Fruit fly (Drosophila melanogaster) whole organism, embryonic: ENCODE measurements around the gene HDAC4.

Source experiments
- BtbVII ChIP-seq: fragments of 200-800 bp; sonication (Bioruptor generic); optimal IDR thresholded peaks from 3 replicates; lab custom pipeline; 2017; ENCODE audit warnings: missing biosample characterization, mild to moderate bottlenecking, missing genetic modification characterization
- CG10565 ChIP-seq: fragments of 200-800 bp; sonication (Bioruptor generic); optimal IDR thresholded peaks from 3 replicates; lab custom pipeline; 2016; ENCODE audit warnings: missing biosample characterization, mild to moderate bottlenecking, missing genetic modification characterization
- CG12104 ChIP-seq: fragments of 200-800 bp; sonication (Bioruptor generic); optimal IDR thresholded peaks from 3 replicates; lab custom pipeline; 2016; ENCODE audit warnings: missing biosample characterization, missing genetic modification characterization
- CG12219 ChIP-seq: fragments of 200-800 bp; sonication (Bioruptor generic); optimal IDR thresholded peaks from 3 replicates; lab custom pipeline; 2018; ENCODE audit warnings: missing biosample characterization, mild to moderate bottlenecking, missing genetic modification characterization
- CG13123 ChIP-seq: fragments of 200-800 bp; sonication (Bioruptor generic); optimal IDR thresholded peaks from 2 replicates; lab custom pipeline; 2016; ENCODE audit warnings: missing biosample characterization, missing genetic modification characterization
- CG14667 ChIP-seq: fragments of 200-800 bp; sonication (Bioruptor generic); IDR thresholded peaks from 2 replicates; pipeline ENCODE4 v1.3.6; 2022; ENCODE audit warnings: missing biosample characterization, missing genetic modification characterization
- CG14710 ChIP-seq: fragments of 200-800 bp; sonication (Bioruptor generic); optimal IDR thresholded peaks from 3 replicates; lab custom pipeline; 2019; ENCODE audit warnings: missing biosample characterization, mild to moderate bottlenecking, missing genetic modification characterization, moderate library complexity
- CG15269 ChIP-seq: fragments of 200-800 bp; sonication (Bioruptor generic); optimal IDR thresholded peaks from 2 replicates; lab custom pipeline; 2018; ENCODE audit warnings: missing biosample characterization, mild to moderate bottlenecking, missing genetic modification characterization, moderate library complexity
- CG17186 ChIP-seq: fragments of 200-800 bp; sonication (Bioruptor generic); optimal IDR thresholded peaks from 3 replicates; lab custom pipeline; 2017; ENCODE audit warnings: missing biosample characterization, missing genetic modification reagents, missing genetic modification characterization
- CG17612 ChIP-seq: fragments of 200-800 bp; sonication (Bioruptor generic); IDR thresholded peaks from 2 replicates; pipeline ENCODE4 v1.3.6; 2022; ENCODE audit warnings: missing biosample characterization, missing genetic modification characterization
- CG18011 ChIP-seq: fragments of 200-800 bp; sonication (Bioruptor generic); optimal IDR thresholded peaks from 2 replicates; lab custom pipeline; 2017; ENCODE audit warnings: missing biosample characterization, missing genetic modification characterization, mild to moderate bottlenecking, moderate library complexity, missing genotype
- CG2129 ChIP-seq: fragments of 200-800 bp; sonication (Bioruptor generic); IDR thresholded peaks from 2 replicates; pipeline ENCODE4 v1.3.6; 2022; ENCODE audit warnings: missing biosample characterization, missing genetic modification characterization; ENCODE audit not compliant: partially characterized antibody
- CG30020 ChIP-seq: fragments of 200-800 bp; optimal IDR thresholded peaks from 2 replicates; lab custom pipeline; 2019; ENCODE audit warnings: missing biosample characterization, mild to moderate bottlenecking, missing genetic modification characterization, moderate library complexity
- CG30403 ChIP-seq: fragments of 200-800 bp; sonication (Bioruptor generic); optimal IDR thresholded peaks from 3 replicates; lab custom pipeline; 2016; ENCODE audit warnings: missing biosample characterization, missing genetic modification characterization
- CG33557 ChIP-seq: fragments of 200-800 bp; sonication (Bioruptor generic); optimal IDR thresholded peaks from 2 replicates; lab custom pipeline; 2019; ENCODE audit warnings: missing biosample characterization, mild to moderate bottlenecking, missing genetic modification characterization, moderate library complexity
- CG3407 ChIP-seq: fragments of 200-800 bp; sonication (Bioruptor generic); optimal IDR thresholded peaks from 2 replicates; lab custom pipeline; 2018; ENCODE audit warnings: missing biosample characterization, mild to moderate bottlenecking, missing genetic modification characterization
- CG4854 ChIP-seq: fragments of 200-800 bp; sonication (Bioruptor generic); optimal IDR thresholded peaks from 2 replicates; lab custom pipeline; 2016; ENCODE audit warnings: missing biosample characterization, missing genetic modification characterization, inconsistent platforms
- CG6765 ChIP-seq: fragments of 200-800 bp; sonication (Bioruptor generic); optimal IDR thresholded peaks from 3 replicates; lab custom pipeline; 2017; ENCODE audit warnings: missing biosample characterization, mild to moderate bottlenecking, missing genetic modification characterization
- CG7963 ChIP-seq: fragments of 200-800 bp; sonication (Bioruptor generic); IDR thresholded peaks from 3 replicates; pipeline ENCODE4 v1.3.6; 2022; ENCODE audit warnings: missing biosample characterization, missing genetic modification characterization; ENCODE audit not compliant: partially characterized antibody
- CG9609 ChIP-seq: fragments of 200-800 bp; sonication (Bioruptor generic); optimal IDR thresholded peaks from 3 replicates; lab custom pipeline; 2016; ENCODE audit warnings: missing biosample characterization, missing genetic modification characterization
- D ChIP-seq, 2 experiments: fragments of 200-800 bp in 1 of 2; fragments of >200 bp in 1 of 2; sonication (Bioruptor generic) in 1 of 2; optimal IDR thresholded peaks; 2 replicates in 1 of 2; 3 replicates in 1 of 2; lab custom pipeline; 2017; ENCODE audit warnings: mild to moderate bottlenecking in 1 of 2, missing biosample characterization in 1 of 2, missing genetic modification characterization in 1 of 2, missing genetic modification reagents in 1 of 2
- Dip3 ChIP-seq: fragments of 200-800 bp; sonication (Bioruptor generic); optimal IDR thresholded peaks from 3 replicates; lab custom pipeline; 2016; ENCODE audit warnings: missing biosample characterization, missing genetic modification characterization
- Doc2 ChIP-seq: fragments of 200-800 bp; sonication (Bioruptor generic); IDR thresholded peaks from 2 replicates; pipeline ENCODE4 v1.3.6; 2022; ENCODE audit warnings: missing biosample characterization, missing genetic modification characterization
- HLH3B ChIP-seq: fragments of 200-800 bp; sonication (Bioruptor generic); IDR thresholded peaks from 2 replicates; pipeline ENCODE4 v1.3.6; 2022; ENCODE audit warnings: missing biosample characterization, missing genetic modification characterization
- NFAT ChIP-seq: fragments of 200-800 bp; sonication (Bioruptor generic); IDR thresholded peaks from 2 replicates; pipeline ENCODE4 v1.3.6; 2022; ENCODE audit warnings: missing biosample characterization, missing genetic modification characterization
- PHDP ChIP-seq: fragments of 200-800 bp; sonication (Bioruptor generic); optimal IDR thresholded peaks from 3 replicates; lab custom pipeline; 2018; ENCODE audit warnings: missing biosample characterization, mild to moderate bottlenecking, missing genetic modification characterization, moderate library complexity
- Sry-β ChIP-seq: fragments of 200-800 bp; sonication (Bioruptor generic); optimal IDR thresholded peaks from 2 replicates; lab custom pipeline; 2018; ENCODE audit warnings: missing biosample characterization, mild to moderate bottlenecking, missing genetic modification characterization, moderate library complexity
- ac ChIP-seq: fragments of 200-800 bp; sonication (Bioruptor generic); optimal IDR thresholded peaks from 3 replicates; lab custom pipeline; 2017; ENCODE audit warnings: missing biosample characterization, mild to moderate bottlenecking, missing genetic modification characterization
- cato ChIP-seq: fragments of 200-800 bp; sonication (Bioruptor generic); optimal IDR thresholded peaks from 2 replicates; lab custom pipeline; 2016; ENCODE audit warnings: missing biosample characterization, missing genetic modification characterization, borderline replicate concordance
- chif ChIP-seq, 2 experiments: fragments of 200-800 bp; sonication (Bioruptor generic); optimal IDR thresholded peaks; 3 replicates each; lab custom pipeline; 2016; ENCODE audit warnings: missing biosample characterization in 2 of 2, missing genetic modification characterization in 2 of 2
- ci ChIP-seq: fragments of 200-800 bp; sonication (Bioruptor generic); IDR thresholded peaks from 3 replicates; pipeline ENCODE4 v1.3.6; 2022; ENCODE audit warnings: missing biosample characterization, missing genetic modification characterization
- emc ChIP-seq: fragments of 200-800 bp; sonication (Bioruptor generic); optimal IDR thresholded peaks from 2 replicates; lab custom pipeline; 2016; ENCODE audit warnings: missing biosample characterization, missing genetic modification characterization
- fd64A ChIP-seq: fragments of 200-800 bp; sonication (Bioruptor generic); optimal IDR thresholded peaks from 3 replicates; lab custom pipeline; 2018; ENCODE audit warnings: missing biosample characterization, mild to moderate bottlenecking, missing genetic modification characterization
- fu2 ChIP-seq: fragments of 200-800 bp; sonication (Bioruptor generic); optimal IDR thresholded peaks from 2 replicates; lab custom pipeline; 2016; ENCODE audit warnings: missing biosample characterization, missing genetic modification characterization
- gt ChIP-seq: fragments of 200-800 bp; sonication (Bioruptor generic); IDR thresholded peaks from 2 replicates; pipeline ENCODE4 v1.3.6; 2022; ENCODE audit warnings: missing biosample characterization, missing genetic modification characterization
- inv ChIP-seq: fragments of 200-800 bp; sonication (Bioruptor generic); IDR thresholded peaks from 2 replicates; pipeline ENCODE4 v1.3.6; 2022; ENCODE audit warnings: missing biosample characterization, missing genetic modification characterization; ENCODE audit not compliant: partially characterized antibody
- kni ChIP-seq: fragments of 200-800 bp; sonication (Bioruptor generic); optimal IDR thresholded peaks from 3 replicates; lab custom pipeline; 2017; ENCODE audit warnings: mild to moderate bottlenecking, missing biosample characterization, missing genetic modification reagents, missing genetic modification characterization
- lab ChIP-seq: fragments of 200-800 bp; sonication (Bioruptor generic); optimal IDR thresholded peaks from 3 replicates; lab custom pipeline; 2017; ENCODE audit warnings: missing biosample characterization, missing genetic modification characterization, mild to moderate bottlenecking, moderate library complexity, missing genetic modification reagents
- lola ChIP-seq, 3 experiments: fragments of >200 bp in 2 of 3; fragments of 200-800 bp in 1 of 3; sonication (Bioruptor generic) in 1 of 3; optimal IDR thresholded peaks; 2 replicates each; lab custom pipeline; 2017 to 2019; ENCODE audit warnings: missing biosample characterization in 3 of 3, missing genetic modification characterization in 3 of 3, mild to moderate bottlenecking in 1 of 3, moderate library complexity in 1 of 3
- pan ChIP-seq, 4 experiments: fragments of >200 bp in 3 of 4; fragments of 200-800 bp in 1 of 4; sonication (Bioruptor generic) in 1 of 4; optimal IDR thresholded peaks in 3 of 4; IDR thresholded peaks in 1 of 4; 2 replicates each; pipeline versions ENCODE4 v1.3.6 to Lab custom; 2017 to 2022; ENCODE audit warnings: missing biosample characterization in 2 of 4, missing genetic modification characterization in 2 of 4, mixed read lengths in 1 of 4
- pb ChIP-seq: fragments of 200-800 bp; sonication (Bioruptor generic); optimal IDR thresholded peaks from 3 replicates; lab custom pipeline; 2016; ENCODE audit warnings: missing biosample characterization, missing genetic modification characterization
- repo ChIP-seq: fragments of 200-800 bp; sonication (Bioruptor generic); optimal IDR thresholded peaks from 2 replicates; lab custom pipeline; 2016; ENCODE audit warnings: missing biosample characterization, missing genetic modification characterization
- sens ChIP-seq: fragments of 200-800 bp; sonication (Bioruptor generic); peaks from one replicate; lab custom pipeline; 2016; ENCODE audit warnings: missing biosample characterization, missing genetic modification characterization
- slp2 ChIP-seq: fragments of 200-800 bp; sonication (Bioruptor generic); optimal IDR thresholded peaks from 2 replicates; lab custom pipeline; 2016; ENCODE audit warnings: missing biosample characterization, missing genetic modification characterization
- tna ChIP-seq: fragments of 200-800 bp; sonication (Bioruptor generic); IDR thresholded peaks from 2 replicates; pipeline ENCODE4 v1.3.6; 2022; ENCODE audit warnings: missing biosample characterization, missing genetic modification characterization; ENCODE audit not compliant: partially characterized antibody
- trh ChIP-seq: fragments of 200-800 bp; sonication (Bioruptor generic); optimal IDR thresholded peaks from 2 replicates; lab custom pipeline; 2016; ENCODE audit warnings: missing biosample characterization, missing genetic modification characterization
- twi ChIP-seq: fragments of 200-800 bp; optimal IDR thresholded peaks from 2 replicates; lab custom pipeline; 2019; ENCODE audit warnings: missing biosample characterization, mild to moderate bottlenecking, missing genetic modification characterization, moderate library complexity
- wdn ChIP-seq: fragments of 200-800 bp; sonication (Bioruptor generic); IDR thresholded peaks from 2 replicates; pipeline ENCODE4 v1.3.6; 2022; ENCODE audit warnings: missing biosample characterization, missing genetic modification characterization

The HDAC4 gene

dm6 chrX:13334434-13335146, 49.2 kb upstream of the HDAC4 start (continued):
- no peak for TF ChIP-seq CG7963 (GFP tag; lab: Robert Waterston, UW)
- TF ChIP-seq Doc2 (GFP tag; lab: Robert Waterston, UW) = no peak
- TF ChIP-seq emc (GFP tag; lab: Kevin White, UChicago) = no peak
- TF ChIP-seq CG15269 (tag; lab: Kevin White, UChicago) = no peak
- TF ChIP-seq pan (optimal IDR thresholded peaks at IDR 0.05; lab: Kevin White, UChicago) = no peak
- TF ChIP-seq pan (GFP tag; optimal IDR thresholded peaks at IDR 0.05 in 1 of 2, IDR thresholded peaks at IDR 0.05 in 1 of 2) = peak in 1 of 2 experiments; percentile 23
- TF ChIP-seq CG30403 (GFP tag; lab: Kevin White, UChicago) = no peak
- TF ChIP-seq CG30020 = no peak
- TF ChIP-seq CG14710 (tag; lab: Kevin White, UChicago) = peak; percentile 47
- no peak for TF ChIP-seq Sry-β (GFP tag; lab: Kevin White, UChicago)
- TF ChIP-seq NFAT = peak; percentile 9; the same call in 1 of the 2 replicates
- TF ChIP-seq pb (GFP tag; lab: Kevin White, UChicago) = peak; percentile 3
- no peak for TF ChIP-seq BtbVII (GFP tag; lab: Kevin White, UChicago)
- no peak for TF ChIP-seq CG14667 (GFP tag; lab: Robert Waterston, UW)
- peak; percentile 6 for TF ChIP-seq CG9609 (GFP tag; lab: Kevin White, UChicago)
- no peak for TF ChIP-seq twi
- TF ChIP-seq tna (GFP tag; lab: Robert Waterston, UW) = no peak; the same call in 1 of the 2 replicates
- TF ChIP-seq CG3407 (GFP tag; lab: Kevin White, UChicago) = no peak
- TF ChIP-seq CG18011 = peak; percentile 23
- TF ChIP-seq CG4854 = no peak
- TF ChIP-seq ci (GFP tag; lab: Robert Waterston, UW) = peak; percentile 42; the same call in 2 of the 3 replicates
- TF ChIP-seq CG12104 (GFP tag; lab: Kevin White, UChicago) = no peak
- no peak for TF ChIP-seq CG13123 (GFP tag; lab: Kevin White, UChicago)
- TF ChIP-seq fu2 (GFP tag; lab: Kevin White, UChicago) = no peak
- no peak for TF ChIP-seq lola (GFP tag; optimal IDR thresholded peaks at IDR 0.05; lab: Kevin White, UChicago)
- no peak for TF ChIP-seq D (optimal IDR thresholded peaks at IDR 0.05; lab: Kevin White, UChicago)
- TF ChIP-seq D (GFP tag; optimal IDR thresholded peaks at IDR 0.05; lab: Kevin White, UChicago) = no peak
- no peak for TF ChIP-seq cato (GFP tag; lab: Kevin White, UChicago)
- no peak for TF ChIP-seq wdn (GFP tag; lab: Robert Waterston, UW)
- TF ChIP-seq inv = no peak
- TF ChIP-seq slp2 (GFP tag; lab: Kevin White, UChicago) = no peak
- peak in 1 of 2 experiments; percentile 15 for TF ChIP-seq chif (GFP tag; optimal IDR thresholded peaks at IDR 0.05; lab: Kevin White, UChicago)
- TF ChIP-seq CG10565 (GFP tag; lab: Kevin White, UChicago) = no peak
- TF ChIP-seq CG6765 (GFP tag; lab: Kevin White, UChicago) = peak; percentile 29
- peak; percentile 38; the same call in 1 of the 2 replicates for TF ChIP-seq HLH3B (GFP tag; lab: Robert Waterston, UW)
- TF ChIP-seq CG17612 = no peak
- peak; percentile 51 for TF ChIP-seq Dip3 (GFP tag; lab: Kevin White, UChicago)
- peak; percentile 95 for TF ChIP-seq lab (GFP tag; lab: Kevin White, UChicago)
- no peak for TF ChIP-seq fd64A (GFP tag; lab: Kevin White, UChicago)
- no peak for TF ChIP-seq gt
- TF ChIP-seq kni = no peak
- no peak for TF ChIP-seq CG17186 (GFP tag; lab: Kevin White, UChicago)
- peak; percentile 3 for TF ChIP-seq PHDP
- no peak for TF ChIP-seq CG12219 (GFP tag; lab: Kevin White, UChicago)
- no peak for TF ChIP-seq ac
- TF ChIP-seq CG33557 = no peak
- no peak for TF ChIP-seq CG2129
- TF ChIP-seq trh (GFP tag; lab: Kevin White, UChicago) = no peak
- TF ChIP-seq repo (GFP tag; lab: Kevin White, UChicago) = peak; percentile 15
- TF ChIP-seq sens = peak; percentile 83
